Fruit fly (Drosophila melanogaster): ENCODE measurements around the gene CG42857.

Gene CG42857

dm6 chr3R:9793018-9793417 lies 28.0 kb downstream of the CG42857 start, which contains the start of gene CG8516 (continued):
- TF ChIP-seq CG2712 (tag; optimal IDR thresholded peaks at IDR 0.05) (peak; percentile 30), CG7745 (tag; optimal IDR thresholded peaks at IDR 0.05) (no peak), Hmr (GFP tag; optimal IDR thresholded peaks at IDR 0.05) (no peak), vnd (GFP tag; IDR thresholded peaks at IDR 0.05; ENCODE audit: partially characterized antibody) (no peak), prd (optimal IDR thresholded peaks at IDR 0.05) (no peak), prd (GFP tag; IDR thresholded peaks at IDR 0.05) (no peak), CG2202 (tag; optimal IDR thresholded peaks at IDR 0.05) (no peak), Six4 (GFP tag; optimal IDR thresholded peaks at IDR 0.05) (no peak), CG15696 (tag; optimal IDR thresholded peaks at IDR 0.05) (no peak), CG4328 (GFP tag; optimal IDR thresholded peaks at IDR 0.05) (no peak), CG11085 (GFP tag; IDR thresholded peaks at IDR 0.05) (no peak), CG15601 (tag; optimal IDR thresholded peaks at IDR 0.05) (no peak), emc (GFP tag; optimal IDR thresholded peaks at IDR 0.05) (no peak), stwl (tag; optimal IDR thresholded peaks at IDR 0.05) (peak; percentile 81), seq (GFP tag; IDR thresholded peaks at IDR 0.05) (no peak), CG14441 (GFP tag; IDR thresholded peaks at IDR 0.05) (no peak), D19B (GFP tag; optimal IDR thresholded peaks at IDR 0.05) (no peak), gfzf (GFP tag; optimal IDR thresholded peaks at IDR 0.05) (peak; percentile 93), bbx (GFP tag; IDR thresholded peaks at IDR 0.05; ENCODE audit: partially characterized antibody) (no peak; the same call in 1 of the 2 replicates), ATbp (GFP tag; optimal IDR thresholded peaks at IDR 0.05) (no peak), CG18476 (GFP tag; optimal IDR thresholded peaks at IDR 0.05) (no peak), CG9609 (GFP tag; optimal IDR thresholded peaks at IDR 0.05) (no peak), Pdp1 (GFP tag; optimal IDR thresholded peaks at IDR 0.05) (peak in 1 of 2 experiments; percentile 53), CG3065 (GFP tag; optimal IDR thresholded peaks at IDR 0.05) (no peak), schlank (tag; optimal IDR thresholded peaks at IDR 0.05) (no peak), zen (tag; optimal IDR thresholded peaks at IDR 0.05) (peak; percentile 14), CHES-1-like (GFP tag; optimal IDR thresholded peaks at IDR 0.05) (no peak), tup (GFP tag; optimal IDR thresholded peaks at IDR 0.05) (no peak), Spps (tag; optimal IDR thresholded peaks at IDR 0.05) (no peak), CG10321 (GFP tag; IDR thresholded peaks at IDR 0.05) (no peak), CG43689 (GFP tag; IDR thresholded peaks at IDR 0.05) (no peak), gsb (GFP tag; IDR thresholded peaks at IDR 0.05) (no peak), CG14050 (GFP tag; IDR thresholded peaks at IDR 0.05) (no peak), pzg (GFP tag; optimal IDR thresholded peaks at IDR 0.05) (peak; percentile 83), tio (GFP tag; optimal IDR thresholded peaks at IDR 0.05) (no peak), CG7357 (GFP tag; IDR thresholded peaks at IDR 0.05) (no peak), MBD-R2 (GFP tag; IDR thresholded peaks at IDR 0.05) (peak; percentile 81), ac (GFP tag; optimal IDR thresholded peaks at IDR 0.05) (no peak), CG13123 (GFP tag; optimal IDR thresholded peaks at IDR 0.05) (no peak), Atf3 (GFP tag; optimal IDR thresholded peaks at IDR 0.05) (peak; percentile 13), sc (optimal IDR thresholded peaks at IDR 0.05) (no peak), sc (GFP tag; optimal IDR thresholded peaks at IDR 0.05) (no peak), ase (GFP tag; IDR thresholded peaks at IDR 0.05) (no peak), CG8924 (tag; optimal IDR thresholded peaks at IDR 0.05) (peak; percentile 23), CG17829 (tag; optimal IDR thresholded peaks at IDR 0.05) (peak; percentile 39), CG13624 (GFP tag; optimal IDR thresholded peaks at IDR 0.05) (no peak), vvl (GFP tag; IDR thresholded peaks at IDR 0.05) (peak; percentile 32; the same call in 1 of the 2 replicates), tin (GFP tag; optimal IDR thresholded peaks at IDR 0.05) (no peak), bigmax (GFP tag; optimal IDR thresholded peaks at IDR 0.05) (peak; percentile 38), CG6175 (GFP tag; IDR thresholded peaks at IDR 0.05) (no peak), salm (tag; optimal IDR thresholded peaks at IDR 0.05) (no peak), NC2α (GFP tag; optimal IDR thresholded peaks at IDR 0.05) (no peak)

Data from whole organism, embryonic.